Worm (Caenorhabditis elegans): Measurements from ENCODE around the gene nphp-1.

DNA sequence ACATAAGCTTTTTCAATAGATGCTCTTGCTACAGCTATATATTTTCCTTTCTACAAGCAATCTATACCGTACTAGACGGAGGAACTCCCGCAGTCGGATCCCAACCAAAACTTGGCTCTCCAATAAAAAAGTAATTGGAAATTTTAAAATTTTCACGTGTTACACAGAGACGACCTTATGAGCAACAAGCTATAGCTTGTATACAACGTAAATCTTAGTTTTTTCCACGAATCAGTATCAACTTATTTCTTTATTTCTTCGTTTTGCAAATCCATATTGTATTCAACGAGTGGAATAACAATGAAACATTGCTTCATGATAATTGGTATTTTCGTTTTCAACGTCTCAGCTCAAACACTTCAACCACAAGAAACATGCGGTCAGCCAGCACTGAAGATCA is 8.7 kb downstream of the nphp-1 start, which contains the start of gene M28.4:
- no peak for TF ChIP-seq nfya-1 (tag; optimal IDR thresholded peaks at IDR 0.05)
- TF ChIP-seq unc-86 (tag; optimal IDR thresholded peaks at IDR 0.05), result no peak
- no peak for TF ChIP-seq pha-4 (tag; optimal IDR thresholded peaks at IDR 0.05)
- TF ChIP-seq syd-9 (tag; optimal IDR thresholded peaks at IDR 0.05), result no peak
- no peak for TF ChIP-seq fax-1 (tag; optimal IDR thresholded peaks at IDR 0.05)
- no peak for TF ChIP-seq unc-55 (GFP tag; optimal IDR thresholded peaks at IDR 0.05)
- TF ChIP-seq ama-1 (optimal IDR thresholded peaks at IDR 0.05), result no peak
- no peak for TF ChIP-seq C38D4.7 (GFP tag; optimal IDR thresholded peaks at IDR 0.05)
- TF ChIP-seq ttx-3 (tag; optimal IDR thresholded peaks at IDR 0.05), result no peak
- no peak for TF ChIP-seq sox-2 (GFP tag; IDR thresholded peaks at IDR 0.05)
- no peak for TF ChIP-seq pqm-1 (tag; optimal IDR thresholded peaks at IDR 0.05)
- no peak for TF ChIP-seq ceh-34 (tag; optimal IDR thresholded peaks at IDR 0.05)
- TF ChIP-seq ceh-22 (tag; optimal IDR thresholded peaks at IDR 0.05), result no peak
